Worm (Caenorhabditis elegans) whole organism, young adult: ENCODE results near the gene nas-28.

Source experiments
- B0261.1 ChIP-seq: sonication (generic microtip); optimal IDR thresholded peaks from 2 replicates; lab custom pipeline; 2016; ENCODE audit warnings: mild to moderate bottlenecking, missing genetic modification characterization, moderate library complexity, missing compliant biosample characterization
- C06A6.2 ChIP-seq: fragments of 200-800 bp; sonication (Bioruptor generic); conservative IDR thresholded peaks from 2 replicates; pipeline ENCODE4 v1.3.6; 2022; ENCODE audit warnings: missing genetic modification characterization, missing compliant biosample characterization
- F10E7.11 ChIP-seq: sonication (generic microtip); optimal IDR thresholded peaks from 2 replicates; lab custom pipeline; 2017; ENCODE audit warnings: mild to moderate bottlenecking, missing genetic modification characterization, moderate library complexity, missing compliant biosample characterization
- F37B4.10 ChIP-seq: fragments of 200-800 bp; sonication (Bioruptor generic); IDR thresholded peaks from 2 replicates; pipeline ENCODE4 v1.3.6; 2022; ENCODE audit warnings: missing genetic modification characterization, missing compliant biosample characterization
- F39B2.1 ChIP-seq: fragments of 200-800 bp; sonication (Bioruptor generic); IDR thresholded peaks from 2 replicates; pipeline ENCODE4 v1.3.6; 2022; ENCODE audit warnings: missing genetic modification reagents, missing genetic modification characterization, missing compliant biosample characterization
- F55B11.4 ChIP-seq: sonication (generic microtip); optimal IDR thresholded peaks from 2 replicates; lab custom pipeline; 2016; ENCODE audit warnings: missing compliant biosample characterization, missing genetic modification characterization, borderline replicate concordance; ENCODE audit not compliant: insufficient read depth
- F57A8.1 ChIP-seq: fragments of 200-800 bp; sonication (Bioruptor generic); optimal IDR thresholded peaks from 2 replicates; lab custom pipeline; 2018; ENCODE audit warnings: mild to moderate bottlenecking, missing genetic modification characterization, moderate library complexity, missing compliant biosample characterization
- Y53G8AR.9 ChIP-seq: fragments of 200-800 bp; sonication (Bioruptor generic); conservative IDR thresholded peaks from 2 replicates; pipeline ENCODE4 v1.3.6; 2022; ENCODE audit warnings: missing genetic modification reagents, missing genetic modification characterization, missing compliant biosample characterization
- Y56A3A.18 ChIP-seq: fragments of 200-800 bp; sonication (Bioruptor generic); IDR thresholded peaks from 2 replicates; pipeline ENCODE4 v1.3.6; 2022; ENCODE audit warnings: missing genetic modification reagents, missing genetic modification characterization, missing compliant biosample characterization
- ZK185.1 ChIP-seq: sonication (generic microtip); optimal IDR thresholded peaks from 2 replicates; lab custom pipeline; 2016; ENCODE audit warnings: mild to moderate bottlenecking, missing genetic modification characterization, missing compliant biosample characterization; ENCODE audit not compliant: poor library complexity, severe bottlenecking
- akir-1 ChIP-seq: fragments of 200-800 bp; sonication (Bioruptor generic); optimal IDR thresholded peaks from 2 replicates; lab custom pipeline; 2018; ENCODE audit warnings: mild to moderate bottlenecking, missing genetic modification characterization, moderate library complexity, missing compliant biosample characterization
- aptf-3 ChIP-seq: fragments of 200-800 bp; sonication (Bioruptor generic); IDR thresholded peaks from 2 replicates; pipeline ENCODE4 v1.3.6; 2022; ENCODE audit warnings: missing genetic modification characterization, missing compliant biosample characterization
- attf-5 ChIP-seq: fragments of 200-800 bp; sonication (Bioruptor generic); optimal IDR thresholded peaks from 2 replicates; lab custom pipeline; 2018; ENCODE audit warnings: mild to moderate bottlenecking, missing genetic modification characterization, missing compliant biosample characterization
- cebp-1 ChIP-seq, 2 experiments: fragments of 200-800 bp in 1 of 2; sonication (Bioruptor generic) in 1 of 2; sonication (generic microtip) in 1 of 2; IDR thresholded peaks in 1 of 2; optimal IDR thresholded peaks in 1 of 2; 2 replicates each; pipeline versions ENCODE4 v1.3.6 to Lab custom; 2017 to 2022; ENCODE audit warnings: missing compliant biosample characterization in 2 of 2, missing genetic modification characterization in 2 of 2, mild to moderate bottlenecking in 1 of 2, missing genetic modification reagents in 1 of 2, moderate library complexity in 1 of 2
- cebp-2 ChIP-seq: fragments of 200-800 bp; sonication (Bioruptor generic); IDR thresholded peaks from 2 replicates; pipeline ENCODE4 v1.3.6; 2022; ENCODE audit warnings: missing genetic modification characterization, missing compliant biosample characterization
- dox-1 ChIP-seq: fragments of 200-800 bp; sonication (Bioruptor generic); IDR thresholded peaks from 2 replicates; pipeline ENCODE4 v1.3.6; 2022; ENCODE audit warnings: missing genetic modification reagents, missing genetic modification characterization, missing compliant biosample characterization
- dpl-1 ChIP-seq: fragments of 150-350 bp; optimal IDR thresholded peaks from 2 replicates; lab custom pipeline; 2014; ENCODE audit warnings: missing biosample characterization, missing genetic modification reagents, missing genetic modification characterization
- egl-18 ChIP-seq: fragments of 200-800 bp; sonication (Bioruptor generic); IDR thresholded peaks from 2 replicates; pipeline ENCODE4 v1.3.6; 2022; ENCODE audit warnings: missing genetic modification reagents, missing genetic modification characterization, missing compliant biosample characterization
- egl-44 ChIP-seq: fragments of 200-800 bp; sonication (Bioruptor generic); IDR thresholded peaks from 2 replicates; pipeline ENCODE4 v1.3.6; 2022; ENCODE audit warnings: missing genetic modification reagents, missing genetic modification characterization, missing compliant biosample characterization
- ets-4 ChIP-seq: fragments of 200-800 bp; sonication (Bioruptor generic); optimal IDR thresholded peaks from 2 replicates; lab custom pipeline; 2018; ENCODE audit warnings: mild to moderate bottlenecking, missing genetic modification characterization, missing compliant biosample characterization
- gei-17 ChIP-seq: fragments of 200-800 bp; sonication (Bioruptor generic); optimal IDR thresholded peaks from 2 replicates; lab custom pipeline; 2018; ENCODE audit warnings: mild to moderate bottlenecking, missing genetic modification characterization, missing compliant biosample characterization
- hmg-20 ChIP-seq: fragments of 200-800 bp; sonication (Bioruptor generic); IDR thresholded peaks from 2 replicates; pipeline ENCODE4 v1.3.6; 2022; ENCODE audit warnings: missing genetic modification reagents, missing genetic modification characterization, missing compliant biosample characterization
- hrde-1 ChIP-seq: sonication (generic microtip); optimal IDR thresholded peaks from 2 replicates; lab custom pipeline; 2016; ENCODE audit warnings: missing genetic modification characterization, mild to moderate bottlenecking, missing compliant biosample characterization, moderate library complexity, missing genotype, missing genetic modification reagents, borderline replicate concordance
- let-526 ChIP-seq: fragments of 200-800 bp; sonication (Bioruptor generic); IDR thresholded peaks from 2 replicates; pipeline ENCODE4 v1.3.6; 2022; ENCODE audit warnings: missing genetic modification reagents, missing genetic modification characterization, missing compliant biosample characterization
- lin-54 ChIP-seq: fragments of 200-800 bp; sonication (Bioruptor generic); optimal IDR thresholded peaks from 2 replicates; lab custom pipeline; 2018; ENCODE audit warnings: mild to moderate bottlenecking, missing genetic modification characterization, missing compliant biosample characterization
- lsl-1 ChIP-seq: fragments of 200-800 bp; sonication (Bioruptor generic); optimal IDR thresholded peaks from 2 replicates; lab custom pipeline; 2018; ENCODE audit warnings: mild to moderate bottlenecking, missing genetic modification characterization, moderate library complexity, missing compliant biosample characterization
- madf-6 ChIP-seq: fragments of 200-800 bp; sonication (Bioruptor generic); IDR thresholded peaks from 2 replicates; pipeline ENCODE4 v1.3.6; 2022; ENCODE audit warnings: missing genetic modification reagents, missing genetic modification characterization, missing compliant biosample characterization
- nfya-1 ChIP-seq: sonication (generic microtip); optimal IDR thresholded peaks from 2 replicates; lab custom pipeline; 2017; ENCODE audit warnings: antibody characterized with exemption, missing compliant biosample characterization, missing genetic modification characterization, borderline replicate concordance; ENCODE audit not compliant: insufficient read depth
- nfyb-1 ChIP-seq: fragments of 200-800 bp; sonication (Bioruptor generic); IDR thresholded peaks from 2 replicates; pipeline ENCODE4 v1.3.6; 2022; ENCODE audit warnings: missing genetic modification reagents, missing genetic modification characterization, missing compliant biosample characterization
- nhr-120 ChIP-seq: fragments of 200-800 bp; sonication (Bioruptor generic); IDR thresholded peaks from 2 replicates; pipeline ENCODE4 v1.3.6; 2022; ENCODE audit warnings: missing genetic modification characterization, missing compliant biosample characterization
- nhr-27 ChIP-seq: fragments of 200-800 bp; sonication (Bioruptor generic); optimal IDR thresholded peaks from 2 replicates; lab custom pipeline; 2018; ENCODE audit warnings: mild to moderate bottlenecking, missing genetic modification characterization, moderate library complexity, missing compliant biosample characterization
- nhr-80 ChIP-seq: sonication (generic microtip); optimal IDR thresholded peaks from 2 replicates; lab custom pipeline; 2016; ENCODE audit warnings: missing genetic modification characterization, missing compliant biosample characterization
- pbrm-1 ChIP-seq: fragments of 200-800 bp; sonication (Bioruptor generic); IDR thresholded peaks from 2 replicates; pipeline ENCODE4 v1.3.6; 2022; ENCODE audit warnings: missing genetic modification reagents, missing genetic modification characterization, missing compliant biosample characterization
- pha-4 ChIP-seq: fragments of 150-350 bp; sonication (generic microtip); optimal IDR thresholded peaks from 2 replicates; lab custom pipeline; 2014; ENCODE audit warnings: missing biosample characterization, missing genetic modification reagents, missing genetic modification characterization
- repo-1 ChIP-seq: sonication (generic microtip); optimal IDR thresholded peaks from 2 replicates; lab custom pipeline; 2017; ENCODE audit warnings: mild to moderate bottlenecking, missing genetic modification characterization, missing compliant biosample characterization
- snpc-1.1 ChIP-seq: sonication (generic microtip); optimal IDR thresholded peaks from 2 replicates; lab custom pipeline; 2017; ENCODE audit warnings: missing genetic modification characterization, mild to moderate bottlenecking, missing compliant biosample characterization, antibody characterized with exemption, moderate library complexity, missing genotype, missing genetic modification reagents; ENCODE audit not compliant: insufficient read depth
- snpc-1.3 ChIP-seq: sonication (generic microtip); optimal IDR thresholded peaks from 2 replicates; lab custom pipeline; 2017; ENCODE audit warnings: missing genetic modification characterization, mild to moderate bottlenecking, missing compliant biosample characterization, antibody characterized with exemption, moderate library complexity, missing genotype, missing genetic modification reagents; ENCODE audit not compliant: insufficient read depth
- snpc-3.4 ChIP-seq: sonication (generic microtip); optimal IDR thresholded peaks from 2 replicates; lab custom pipeline; 2017; ENCODE audit warnings: missing genetic modification characterization, mild to moderate bottlenecking, missing compliant biosample characterization, antibody characterized with exemption, moderate library complexity, missing genotype, missing genetic modification reagents
- sptf-2 ChIP-seq: fragments of 200-800 bp; sonication (Bioruptor generic); optimal IDR thresholded peaks from 2 replicates; lab custom pipeline; 2018; ENCODE audit warnings: mild to moderate bottlenecking, missing genetic modification characterization, missing compliant biosample characterization
- unc-62 ChIP-seq: fragments of 150-350 bp; optimal IDR thresholded peaks from 2 replicates; lab custom pipeline; 2014; ENCODE audit warnings: missing biosample characterization, missing genetic modification reagents, missing genetic modification characterization
- xnd-1 ChIP-seq: sonication (generic microtip); optimal IDR thresholded peaks from 2 replicates; lab custom pipeline; 2016; ENCODE audit warnings: missing genotype, missing genetic modification reagents, missing genetic modification characterization, missing compliant biosample characterization
- zfh-2 ChIP-seq: fragments of 200-800 bp; sonication (Bioruptor generic); conservative IDR thresholded peaks from 2 replicates; pipeline ENCODE4 v1.3.6; 2022; ENCODE audit warnings: missing genetic modification reagents, missing genetic modification characterization, missing compliant biosample characterization
- ztf-18 ChIP-seq: sonication (generic microtip); optimal IDR thresholded peaks from 2 replicates; lab custom pipeline; 2016; ENCODE audit warnings: missing genotype, mild to moderate bottlenecking, missing genetic modification characterization, missing compliant biosample characterization
- ztf-26 ChIP-seq: sonication (generic microtip); optimal IDR thresholded peaks from 2 replicates; lab custom pipeline; 2017; ENCODE audit warnings: missing genetic modification characterization, missing compliant biosample characterization

nas-28 gene

DNA sequence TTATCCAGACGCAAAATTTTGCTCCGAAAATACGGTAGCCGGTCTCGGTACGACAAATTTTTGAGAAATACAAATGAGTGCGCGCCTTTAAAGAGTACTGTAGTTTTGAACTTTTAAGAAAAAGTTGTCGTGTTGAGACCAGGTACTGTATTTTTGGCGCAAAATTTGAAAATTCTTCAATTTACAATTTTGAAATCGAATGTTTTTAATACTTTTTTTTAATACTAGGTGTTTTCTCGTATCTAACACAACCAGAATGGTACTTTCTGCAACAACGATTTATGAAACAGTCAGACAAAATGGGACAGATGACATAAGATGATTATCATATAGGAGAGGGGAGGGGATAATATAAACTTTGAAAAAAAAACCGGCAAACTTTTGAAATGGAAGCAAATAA lies 12.7 kb upstream of the nas-28 start (continued):
- TF ChIP-seq Y53G8AR.9 (GFP tag; lab: Robert Waterston, UW) (no peak), madf-6 (peak; percentile 56), nfyb-1 (no peak), F55B11.4 (tag; lab: Kevin White, UChicago) (no peak), dox-1 (GFP tag; lab: Robert Waterston, UW) (no peak), cebp-2 (GFP tag; lab: Robert Waterston, UW) (no peak), B0261.1 (tag; lab: Kevin White, UChicago) (no peak), snpc-1.3 (peak; percentile 18), lin-54 (GFP tag; lab: Kevin White, UChicago) (no peak), lsl-1 (GFP tag; lab: Kevin White, UChicago) (peak; percentile 40), Y56A3A.18 (GFP tag; lab: Robert Waterston, UW) (no peak), nfya-1 (tag; lab: Kevin White, UChicago) (no peak), unc-62 (GFP tag; lab: Kevin White, UChicago) (no peak), egl-44 (GFP tag; lab: Robert Waterston, UW) (no peak), egl-18 (GFP tag; lab: Robert Waterston, UW) (no peak), hrde-1 (no peak), ets-4 (GFP tag; lab: Kevin White, UChicago) (no peak)

DNA sequence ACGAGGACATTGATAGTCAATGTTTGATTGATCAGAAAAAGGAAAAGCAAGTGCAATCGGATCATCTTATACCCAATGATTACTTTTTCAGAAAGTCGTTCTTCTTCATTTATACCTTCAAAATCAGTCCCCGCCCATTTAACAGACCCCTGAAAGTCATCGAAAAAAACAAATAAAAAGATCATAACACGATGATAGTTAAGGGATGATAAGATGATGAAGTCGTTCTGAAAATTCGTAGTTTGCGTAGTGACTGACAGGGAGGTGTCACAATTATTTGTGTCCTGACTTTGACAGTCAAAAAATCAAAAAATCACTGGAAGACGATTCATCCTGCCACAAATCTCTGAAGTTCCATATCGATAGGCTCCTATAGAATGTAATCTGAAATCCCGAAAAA lies 11.5 kb upstream of the nas-28 start, which contains the start of gene ugt-66:
ugt-66 (minus strand) TSS at position 101 of the 400 bp plus-strand sequence.
- TF ChIP-seq F39B2.1 (GFP tag; lab: Robert Waterston, UW) (no peak), aptf-3 (GFP tag; lab: Robert Waterston, UW) (no peak), F10E7.11 (tag; lab: Kevin White, UChicago) (no peak), Y56A3A.18 (GFP tag; lab: Robert Waterston, UW) (no peak), akir-1 (GFP tag; lab: Kevin White, UChicago) (no peak), sptf-2 (GFP tag; lab: Kevin White, UChicago) (no peak), ztf-18 (tag; lab: Kevin White, UChicago) (no peak), attf-5 (GFP tag; lab: Kevin White, UChicago) (no peak), hmg-20 (GFP tag; lab: Robert Waterston, UW) (no peak), gei-17 (no peak), nhr-27 (tag; lab: Kevin White, UChicago) (no peak), nhr-80 (tag; lab: Kevin White, UChicago) (no peak), cebp-1 (GFP tag; IDR thresholded peaks at IDR 0.05; lab: Robert Waterston, UW) (no peak), cebp-1 (tag; optimal IDR thresholded peaks at IDR 0.05; lab: Kevin White, UChicago) (no peak), pbrm-1 (GFP tag; lab: Robert Waterston, UW) (no peak), C06A6.2 (GFP tag; lab: Robert Waterston, UW) (no peak), zfh-2 (GFP tag; lab: Robert Waterston, UW) (no peak), Y53G8AR.9 (GFP tag; lab: Robert Waterston, UW) (no peak), repo-1 (no peak), F37B4.10 (GFP tag; lab: Robert Waterston, UW) (no peak), F57A8.1 (GFP tag; lab: Kevin White, UChicago) (no peak)

DNA sequence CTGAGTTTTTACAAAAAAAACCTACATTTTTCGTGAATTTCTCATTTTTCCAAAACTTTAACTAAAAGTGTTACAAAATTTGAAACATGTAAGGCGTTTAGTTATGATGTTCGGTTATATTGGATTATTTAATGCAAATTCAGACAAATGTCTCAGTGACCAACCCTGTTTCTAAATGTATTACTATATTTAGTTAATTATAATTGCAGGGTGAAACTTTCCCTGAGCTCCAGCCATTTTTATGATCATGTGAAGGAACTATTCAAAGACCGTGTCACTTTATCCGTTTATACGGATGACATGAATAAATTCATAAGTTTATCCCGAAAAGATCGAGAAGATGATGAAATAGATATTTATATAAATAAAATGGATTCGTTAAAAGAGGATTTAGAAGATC lies 7.8 kb upstream of the nas-28 start, which contains the start of gene C23G10.5:
C23G10.5 (plus strand) TSS at position 301 of the 400 bp plus-strand sequence.
- no peak for TF ChIP-seq nhr-120 (GFP tag; lab: Robert Waterston, UW)
- TF ChIP-seq ZK185.1 (tag; lab: Kevin White, UChicago): no peak
- no peak for TF ChIP-seq let-526 (GFP tag; lab: Robert Waterston, UW)
- no peak for TF ChIP-seq snpc-1.1 (tag; lab: Kevin White, UChicago)
- no peak for TF ChIP-seq ztf-26 (tag; lab: Kevin White, UChicago)
- TF ChIP-seq xnd-1: no peak
- no peak for TF ChIP-seq pha-4
- TF ChIP-seq snpc-3.4: no peak
- TF ChIP-seq dpl-1 (GFP tag; lab: Kevin White, UChicago): no peak
